Worm (Caenorhabditis elegans) whole organism, young adult: ENCODE data around the gene irld-34.
A peak's percentile ranks its signal among the peaks of the same experiment; 100 is the strongest.

Experiments used
- C06A6.2 ChIP-seq: fragments of 200-800 bp; sonication (Bioruptor generic); conservative IDR thresholded peaks from 2 replicates; pipeline ENCODE4 v1.3.6; 2022; ENCODE audit warnings: missing genetic modification characterization, missing compliant biosample characterization
- D2030.7 ChIP-seq: fragments of 200-800 bp; sonication (Bioruptor generic); IDR thresholded peaks from 2 replicates; pipeline ENCODE4 v1.3.6; 2022; ENCODE audit warnings: missing genetic modification reagents, missing genetic modification characterization, missing compliant biosample characterization
- F37B4.10 ChIP-seq: fragments of 200-800 bp; sonication (Bioruptor generic); IDR thresholded peaks from 2 replicates; pipeline ENCODE4 v1.3.6; 2022; ENCODE audit warnings: missing genetic modification characterization, missing compliant biosample characterization
- F39B2.1 ChIP-seq: fragments of 200-800 bp; sonication (Bioruptor generic); IDR thresholded peaks from 2 replicates; pipeline ENCODE4 v1.3.6; 2022; ENCODE audit warnings: missing genetic modification reagents, missing genetic modification characterization, missing compliant biosample characterization
- Y95B8A.8 ChIP-seq: fragments of 200-800 bp; sonication (Bioruptor generic); IDR thresholded peaks from 2 replicates; pipeline ENCODE4 v1.3.6; 2022; ENCODE audit warnings: missing genetic modification reagents, missing genetic modification characterization, missing compliant biosample characterization
- ZK185.1 ChIP-seq: sonication (generic microtip); optimal IDR thresholded peaks from 2 replicates; lab custom pipeline; 2016; ENCODE audit warnings: mild to moderate bottlenecking, missing genetic modification characterization, missing compliant biosample characterization; ENCODE audit not compliant: poor library complexity, severe bottlenecking
- aptf-3 ChIP-seq: fragments of 200-800 bp; sonication (Bioruptor generic); IDR thresholded peaks from 2 replicates; pipeline ENCODE4 v1.3.6; 2022; ENCODE audit warnings: missing genetic modification characterization, missing compliant biosample characterization
- atf-7 ChIP-seq: sonication (generic microtip); optimal IDR thresholded peaks from 2 replicates; lab custom pipeline; 2017; ENCODE audit warnings: mild to moderate bottlenecking, missing genetic modification characterization, missing compliant biosample characterization
- attf-3 ChIP-seq: fragments of 200-800 bp; sonication (Bioruptor generic); conservative IDR thresholded peaks from 2 replicates; pipeline ENCODE4 v1.3.6; 2022; ENCODE audit warnings: missing genetic modification reagents, missing genetic modification characterization, missing compliant biosample characterization
- attf-5 ChIP-seq: fragments of 200-800 bp; sonication (Bioruptor generic); optimal IDR thresholded peaks from 2 replicates; lab custom pipeline; 2018; ENCODE audit warnings: mild to moderate bottlenecking, missing genetic modification characterization, missing compliant biosample characterization
- bed-1 ChIP-seq: fragments of 200-800 bp; sonication (Bioruptor generic); IDR thresholded peaks from 2 replicates; pipeline ENCODE4 v1.3.6; 2022; ENCODE audit warnings: missing genetic modification reagents, missing genetic modification characterization, missing compliant biosample characterization
- ccch-3 ChIP-seq: fragments of 200-800 bp; sonication (Bioruptor generic); optimal IDR thresholded peaks from 2 replicates; lab custom pipeline; 2018; ENCODE audit warnings: mild to moderate bottlenecking, missing genetic modification characterization, missing compliant biosample characterization
- ceh-27 ChIP-seq: fragments of 200-800 bp; sonication (Bioruptor generic); optimal IDR thresholded peaks from 2 replicates; lab custom pipeline; 2018; ENCODE audit warnings: mild to moderate bottlenecking, missing genetic modification characterization, moderate library complexity, missing compliant biosample characterization
- dox-1 ChIP-seq: fragments of 200-800 bp; sonication (Bioruptor generic); IDR thresholded peaks from 2 replicates; pipeline ENCODE4 v1.3.6; 2022; ENCODE audit warnings: missing genetic modification reagents, missing genetic modification characterization, missing compliant biosample characterization
- dpl-1 ChIP-seq: fragments of 150-350 bp; optimal IDR thresholded peaks from 2 replicates; lab custom pipeline; 2014; ENCODE audit warnings: missing biosample characterization, missing genetic modification reagents, missing genetic modification characterization
- efl-1 ChIP-seq: fragments of 150-350 bp; optimal IDR thresholded peaks from 2 replicates; lab custom pipeline; 2014; ENCODE audit warnings: missing biosample characterization, missing genetic modification reagents, missing genetic modification characterization
- hlh-12 ChIP-seq: sonication (generic microtip); optimal IDR thresholded peaks from 2 replicates; lab custom pipeline; 2016; ENCODE audit warnings: missing genetic modification characterization, missing compliant biosample characterization
- hmg-20 ChIP-seq: fragments of 200-800 bp; sonication (Bioruptor generic); IDR thresholded peaks from 2 replicates; pipeline ENCODE4 v1.3.6; 2022; ENCODE audit warnings: missing genetic modification reagents, missing genetic modification characterization, missing compliant biosample characterization
- hsf-1 ChIP-seq: fragments of 200-800 bp; sonication (Bioruptor generic); IDR thresholded peaks from 2 replicates; pipeline ENCODE4 v1.3.6; 2022; ENCODE audit warnings: missing genetic modification reagents, missing genetic modification characterization, missing compliant biosample characterization
- lag-1 ChIP-seq: fragments of 200-800 bp; sonication (Bioruptor generic); IDR thresholded peaks from 2 replicates; pipeline ENCODE4 v1.3.6; 2022; ENCODE audit warnings: missing genetic modification reagents, missing genetic modification characterization, missing compliant biosample characterization
- let-526 ChIP-seq: fragments of 200-800 bp; sonication (Bioruptor generic); IDR thresholded peaks from 2 replicates; pipeline ENCODE4 v1.3.6; 2022; ENCODE audit warnings: missing genetic modification reagents, missing genetic modification characterization, missing compliant biosample characterization
- let-607 ChIP-seq, 2 experiments: fragments of 200-800 bp in 1 of 2; sonication (Bioruptor generic) in 1 of 2; sonication (generic microtip) in 1 of 2; optimal IDR thresholded peaks; 2 replicates each; lab custom pipeline; 2016 to 2018; ENCODE audit warnings: mild to moderate bottlenecking in 2 of 2, missing compliant biosample characterization in 2 of 2, missing genetic modification characterization in 2 of 2, moderate library complexity in 2 of 2, missing genotype in 1 of 2
- lin-54 ChIP-seq: fragments of 200-800 bp; sonication (Bioruptor generic); optimal IDR thresholded peaks from 2 replicates; lab custom pipeline; 2018; ENCODE audit warnings: mild to moderate bottlenecking, missing genetic modification characterization, missing compliant biosample characterization
- lir-1 ChIP-seq: fragments of 200-800 bp; sonication (Bioruptor generic); conservative IDR thresholded peaks from 2 replicates; pipeline ENCODE4 v1.3.6; 2022; ENCODE audit warnings: missing genetic modification reagents, missing genetic modification characterization, missing compliant biosample characterization
- lsy-27 ChIP-seq: sonication (generic microtip); optimal IDR thresholded peaks from 2 replicates; lab custom pipeline; 2017; ENCODE audit warnings: missing genetic modification characterization, mild to moderate bottlenecking, missing compliant biosample characterization, antibody characterized with exemption, missing genotype, borderline replicate concordance; ENCODE audit not compliant: insufficient read depth
- madf-3 ChIP-seq: fragments of 200-800 bp; sonication (Bioruptor generic); IDR thresholded peaks from 2 replicates; pipeline ENCODE4 v1.3.6; 2022; ENCODE audit warnings: missing genetic modification reagents, missing genetic modification characterization, missing compliant biosample characterization
- madf-8 ChIP-seq: fragments of 200-800 bp; sonication (Bioruptor generic); conservative IDR thresholded peaks from 2 replicates; pipeline ENCODE4 v1.3.6; 2022; ENCODE audit warnings: missing genetic modification reagents, missing genetic modification characterization, missing compliant biosample characterization
- mel-28 ChIP-seq: sonication (generic microtip); optimal IDR thresholded peaks from 2 replicates; lab custom pipeline; 2016; ENCODE audit warnings: borderline replicate concordance, mild to moderate bottlenecking, missing genetic modification characterization, missing compliant biosample characterization
- nfyb-1 ChIP-seq: fragments of 200-800 bp; sonication (Bioruptor generic); IDR thresholded peaks from 2 replicates; pipeline ENCODE4 v1.3.6; 2022; ENCODE audit warnings: missing genetic modification reagents, missing genetic modification characterization, missing compliant biosample characterization
- pbrm-1 ChIP-seq: fragments of 200-800 bp; sonication (Bioruptor generic); IDR thresholded peaks from 2 replicates; pipeline ENCODE4 v1.3.6; 2022; ENCODE audit warnings: missing genetic modification reagents, missing genetic modification characterization, missing compliant biosample characterization
- rcor-1 ChIP-seq: fragments of 200-800 bp; sonication (Bioruptor generic); IDR thresholded peaks from 2 replicates; pipeline ENCODE4 v1.3.6; 2022; ENCODE audit warnings: missing genetic modification reagents, missing genetic modification characterization, missing compliant biosample characterization
- repo-1 ChIP-seq: sonication (generic microtip); optimal IDR thresholded peaks from 2 replicates; lab custom pipeline; 2017; ENCODE audit warnings: mild to moderate bottlenecking, missing genetic modification characterization, missing compliant biosample characterization
- sea-2 ChIP-seq: fragments of 200-800 bp; sonication (Bioruptor generic); IDR thresholded peaks from 2 replicates; pipeline ENCODE4 v1.3.6; 2022; ENCODE audit warnings: missing genetic modification characterization, missing compliant biosample characterization
- snpc-1.3 ChIP-seq: sonication (generic microtip); optimal IDR thresholded peaks from 2 replicates; lab custom pipeline; 2017; ENCODE audit warnings: missing genetic modification characterization, mild to moderate bottlenecking, missing compliant biosample characterization, antibody characterized with exemption, moderate library complexity, missing genotype, missing genetic modification reagents; ENCODE audit not compliant: insufficient read depth
- snpc-3.4 ChIP-seq: sonication (generic microtip); optimal IDR thresholded peaks from 2 replicates; lab custom pipeline; 2017; ENCODE audit warnings: missing genetic modification characterization, mild to moderate bottlenecking, missing compliant biosample characterization, antibody characterized with exemption, moderate library complexity, missing genotype, missing genetic modification reagents
- snpc-4 ChIP-seq, 5 experiments: fragments of 150-350 bp in 1 of 5; sonication (generic microtip) in 4 of 5; optimal IDR thresholded peaks; 2 replicates each; lab custom pipeline; 2014 to 2018; ENCODE audit warnings: missing genetic modification characterization in 5 of 5, missing biosample characterization in 3 of 5, antibody characterized with exemption in 2 of 5, mild to moderate bottlenecking in 2 of 5, missing compliant biosample characterization in 2 of 5, missing genotype in 2 of 5, moderate library complexity in 2 of 5, missing genetic modification reagents in 1 of 5
- somi-1 ChIP-seq: fragments of 200-800 bp; sonication (Bioruptor generic); optimal IDR thresholded peaks from 2 replicates; lab custom pipeline; 2018; ENCODE audit warnings: mild to moderate bottlenecking, missing genetic modification characterization, missing compliant biosample characterization
- zim-3 ChIP-seq: sonication (generic microtip); optimal IDR thresholded peaks from 2 replicates; lab custom pipeline; 2017; ENCODE audit warnings: mild to moderate bottlenecking, missing genetic modification characterization, moderate library complexity, missing compliant biosample characterization
- ztf-18 ChIP-seq: sonication (generic microtip); optimal IDR thresholded peaks from 2 replicates; lab custom pipeline; 2016; ENCODE audit warnings: missing genotype, mild to moderate bottlenecking, missing genetic modification characterization, missing compliant biosample characterization

Gene irld-34

DNA sequence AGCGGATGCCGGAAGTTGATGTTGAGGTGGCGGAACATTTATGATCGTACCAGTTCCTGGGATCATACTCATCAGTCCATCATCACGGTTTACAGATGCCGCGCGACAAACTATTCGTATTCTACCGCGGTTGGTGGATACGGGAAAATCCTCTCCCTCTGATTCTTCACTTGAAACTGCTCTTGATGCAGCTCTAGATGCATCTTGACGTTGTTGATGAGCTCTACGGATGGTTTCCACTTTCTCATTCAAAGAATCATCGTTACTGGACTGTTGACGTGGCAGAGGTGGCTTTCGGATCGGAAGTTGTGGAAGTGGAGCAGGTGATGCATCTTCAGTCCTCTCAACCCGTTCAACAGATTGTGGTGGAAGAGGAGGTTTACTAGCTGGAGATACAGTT, 5.7 kb upstream of the irld-34 start:
- TF ChIP-seq F39B2.1 (GFP tag; lab: Robert Waterston, UW): no peak
- no peak for TF ChIP-seq somi-1 (GFP tag; lab: Kevin White, UChicago)
- no peak for TF ChIP-seq C06A6.2
- TF ChIP-seq hsf-1 (GFP tag; lab: Robert Waterston, UW): no peak
- no peak for TF ChIP-seq attf-3 (GFP tag; lab: Robert Waterston, UW)
- TF ChIP-seq nfyb-1: no peak
- TF ChIP-seq lag-1 (GFP tag; lab: Robert Waterston, UW): no peak
- TF ChIP-seq atf-7 (tag; lab: Kevin White, UChicago): no peak
- TF ChIP-seq Y95B8A.8 (GFP tag; lab: Robert Waterston, UW): no peak
- TF ChIP-seq hlh-12: no peak
- no peak for TF ChIP-seq ccch-3
- no peak for TF ChIP-seq lir-1
- no peak for TF ChIP-seq dox-1 (GFP tag; lab: Robert Waterston, UW)
- TF ChIP-seq bed-1 (GFP tag; lab: Robert Waterston, UW): no peak
- no peak for TF ChIP-seq aptf-3 (GFP tag; lab: Robert Waterston, UW)

DNA sequence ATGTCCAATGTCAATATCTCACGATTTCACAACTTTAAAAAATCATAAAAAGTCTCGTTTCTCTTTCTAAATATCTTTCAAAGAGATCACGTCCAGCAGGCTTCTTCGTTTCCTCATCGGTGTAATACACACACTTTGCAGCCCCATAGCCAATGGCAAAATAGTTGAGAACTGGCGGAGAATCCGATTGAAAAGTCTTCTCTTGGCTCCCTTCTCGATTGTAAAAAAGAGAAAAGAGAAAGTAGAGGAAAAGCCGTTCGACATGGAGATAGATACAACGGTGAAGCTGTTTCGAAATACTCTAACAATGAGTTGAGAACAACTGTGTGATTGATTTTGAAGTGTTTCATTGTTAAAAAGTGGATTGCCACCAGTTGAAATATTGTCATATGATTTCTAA, 3.1 kb upstream of the irld-34 start:
- no peak for TF ChIP-seq attf-5
- TF ChIP-seq repo-1 (tag; lab: Kevin White, UChicago): no peak
- TF ChIP-seq hlh-12: no peak
- no peak for TF ChIP-seq F37B4.10 (GFP tag; lab: Robert Waterston, UW)
- no peak for TF ChIP-seq madf-8 (GFP tag; lab: Robert Waterston, UW)
- TF ChIP-seq ceh-27: no peak
- no peak for TF ChIP-seq D2030.7 (GFP tag; lab: Robert Waterston, UW)
- TF ChIP-seq rcor-1 (GFP tag; lab: Robert Waterston, UW): no peak
- TF ChIP-seq nfyb-1: no peak
- no peak for TF ChIP-seq sea-2 (GFP tag; lab: Robert Waterston, UW)
- TF ChIP-seq efl-1 (GFP tag; lab: Kevin White, UChicago): no peak
- no peak for TF ChIP-seq ztf-18 (tag; lab: Kevin White, UChicago)
- TF ChIP-seq pbrm-1 (GFP tag; lab: Robert Waterston, UW): no peak
- no peak for TF ChIP-seq snpc-4 (GFP tag; optimal IDR thresholded peaks at IDR 0.05; lab: Kevin White, UChicago)
- no peak for TF ChIP-seq snpc-4 (tag; optimal IDR thresholded peaks at IDR 0.05; lab: Kevin White, UChicago)
- no peak for TF ChIP-seq let-526 (GFP tag; lab: Robert Waterston, UW)
- TF ChIP-seq, all 124 proteins: peak for 0

DNA sequence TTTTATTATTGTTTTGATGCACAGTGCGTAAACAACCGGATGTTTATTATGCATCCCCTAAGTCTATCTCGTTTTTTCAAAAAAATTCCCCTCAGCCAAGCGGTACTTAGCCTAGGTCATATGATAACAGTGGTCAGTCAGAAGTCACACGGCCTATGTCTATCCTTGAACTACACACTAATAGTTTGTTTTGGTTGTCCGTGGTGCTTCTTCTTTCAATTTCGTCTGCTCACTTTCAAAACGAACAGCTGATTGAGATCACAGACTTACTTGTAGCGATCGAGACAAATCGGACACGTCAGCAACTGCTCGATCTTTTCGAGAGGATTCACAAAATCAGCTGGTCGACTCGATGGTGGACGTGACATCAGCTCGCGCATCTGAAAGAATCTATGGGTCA, 1.9 kb upstream of the irld-34 start:
- TF ChIP-seq let-607 (tag; optimal IDR thresholded peaks at IDR 0.05; lab: Kevin White, UChicago): no peak
- TF ChIP-seq somi-1 (GFP tag; lab: Kevin White, UChicago): peak; percentile 35

DNA sequence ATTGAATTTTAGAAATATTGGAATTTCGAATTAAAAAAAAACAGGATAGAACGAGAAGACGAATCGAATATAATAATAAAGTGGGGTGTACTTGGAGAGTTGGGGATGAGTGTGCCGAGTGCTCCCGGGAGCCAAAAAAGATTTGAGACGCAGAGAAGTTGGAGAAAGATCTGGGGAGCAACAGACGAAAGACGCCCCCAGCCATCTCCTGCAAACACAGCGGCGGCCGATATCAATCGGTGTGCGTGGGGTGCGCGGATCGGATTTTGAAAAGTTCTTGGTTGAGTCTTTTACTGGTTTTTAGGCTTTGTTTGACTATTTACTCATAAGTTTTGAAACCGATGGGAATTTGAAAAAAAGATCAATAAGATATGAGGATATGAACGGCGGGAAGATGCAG, 1.1 kb upstream of the irld-34 start, which contains the start of gene nhl-1:
Gene nhl-1 (minus strand): TSS at position 101 of the 400 bp plus-strand sequence.
- no peak for TF ChIP-seq snpc-1.3
- no peak for TF ChIP-seq hlh-12
- no peak for TF ChIP-seq snpc-3.4 (tag; lab: Kevin White, UChicago)
- TF ChIP-seq madf-3 (GFP tag; lab: Robert Waterston, UW): no peak
- TF ChIP-seq hmg-20: no peak
- no peak for TF ChIP-seq dpl-1
- TF ChIP-seq lin-54 (GFP tag; lab: Kevin White, UChicago): no peak
- TF ChIP-seq rcor-1 (GFP tag; lab: Robert Waterston, UW): no peak
- no peak for TF ChIP-seq mel-28
- TF ChIP-seq zim-3 (tag; lab: Kevin White, UChicago): no peak
- no peak for TF ChIP-seq ZK185.1
- TF ChIP-seq lsy-27: no peak
- no peak for TF ChIP-seq Y95B8A.8 (GFP tag; lab: Robert Waterston, UW)
